Worm (Caenorhabditis elegans): ENCODE measurements around the gene srh-276.

DNA sequence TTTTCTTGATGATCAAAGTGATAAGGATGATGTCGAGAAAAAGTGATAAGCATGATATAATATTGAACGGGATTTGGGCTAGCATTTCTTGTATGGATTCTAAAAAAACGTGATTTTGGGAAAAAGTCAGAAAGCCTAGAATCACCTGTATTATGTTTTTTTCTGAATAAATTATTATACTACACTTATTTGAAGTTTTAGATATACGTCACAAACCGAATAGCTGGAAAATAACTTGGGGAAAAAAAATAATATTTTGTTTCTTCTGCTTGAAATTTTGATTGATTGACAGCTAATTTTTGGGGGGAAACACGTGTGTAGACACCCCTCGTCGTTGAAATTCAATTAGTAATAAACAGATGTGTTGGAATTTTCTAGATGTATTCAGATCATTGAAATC is 36.7 kb upstream of the srh-276 start, which contains the start of gene str-264:
- TF ChIP-seq tab-1 (GFP tag; IDR thresholded peaks at IDR 0.05) (no peak), T22C8.4 (GFP tag; IDR thresholded peaks at IDR 0.05) (no peak), ztf-23 (GFP tag; IDR thresholded peaks at IDR 0.05) (no peak), ztf-29 (GFP tag; IDR thresholded peaks at IDR 0.05) (no peak), ref-1 (GFP tag; conservative IDR thresholded peaks at IDR 0.05) (no peak), klf-2 (GFP tag; conservative IDR thresholded peaks at IDR 0.05) (no peak)

Measured in whole organism, midembryonic.